Worm (Caenorhabditis elegans) whole organism, L3 larva: ENCODE results near the gene Y55F3BR.11.
"Not testable (repeated sequence)": the region's sequence is repeated elsewhere in the genome, so short reads cannot be mapped to it uniquely, and the experiment has no call there.

ENCODE experiments used
- ama-1 ChIP-seq: fragments of 150-350 bp; optimal IDR thresholded peaks from 2 replicates; lab custom pipeline; 2018
- elt-1 ChIP-seq: fragments of 150-350 bp; optimal IDR thresholded peaks from 2 replicates; lab custom pipeline; 2014; ENCODE audit warnings: missing biosample characterization, missing genetic modification characterization
- lin-15B ChIP-seq: fragments of 150-350 bp; optimal IDR thresholded peaks from 2 replicates; lab custom pipeline; 2014; ENCODE audit warnings: missing biosample characterization, missing genetic modification characterization
- nhr-11 ChIP-seq: fragments of 150-350 bp; optimal IDR thresholded peaks from 2 replicates; lab custom pipeline; 2014; ENCODE audit warnings: missing biosample characterization, missing genetic modification characterization
- nhr-237 ChIP-seq: fragments of 150-350 bp; optimal IDR thresholded peaks from 2 replicates; lab custom pipeline; 2014; ENCODE audit warnings: missing biosample characterization, missing genetic modification characterization
- nhr-25 ChIP-seq: sonication (generic microtip); optimal IDR thresholded peaks from 2 replicates; lab custom pipeline; 2017; ENCODE audit warnings: missing biosample characterization, missing genetic modification characterization
- pha-4 ChIP-seq: fragments of 150-350 bp; optimal IDR thresholded peaks from 2 replicates; lab custom pipeline; 2014; ENCODE audit warnings: missing biosample characterization, missing genetic modification reagents, missing genetic modification characterization
- snpc-4 ChIP-seq: fragments of 150-350 bp; optimal IDR thresholded peaks from 2 replicates; lab custom pipeline; 2014; ENCODE audit warnings: missing biosample characterization, missing genetic modification characterization
- tbx-2 ChIP-seq: sonication (generic microtip); optimal IDR thresholded peaks from 2 replicates; lab custom pipeline; 2016; ENCODE audit warnings: mild to moderate bottlenecking, missing genetic modification characterization, missing compliant biosample characterization
- unc-62 ChIP-seq: fragments of 150-350 bp; sonication (generic microtip); optimal IDR thresholded peaks from 4 replicates; lab custom pipeline; 2014; ENCODE audit warnings: missing biosample characterization, missing genetic modification reagents, missing genetic modification characterization
- ztf-11 ChIP-seq: fragments of 150-350 bp; optimal IDR thresholded peaks from 2 replicates; lab custom pipeline; 2014; ENCODE audit warnings: missing biosample characterization, missing genetic modification characterization

ce11 chrIV:813341-813740, 41.7 kb upstream of the Y55F3BR.11 start:
- TF ChIP-seq ztf-11 (tag; lab: Kevin White, UChicago); unc-62; snpc-4 (tag; lab: Kevin White, UChicago); nhr-11 (tag; lab: Kevin White, UChicago); nhr-25 (tag; lab: Kevin White, UChicago); ama-1 (lab: Kevin White, UChicago); elt-1 (tag; lab: Kevin White, UChicago); pha-4 (tag; lab: Kevin White, UChicago); nhr-237 (tag; lab: Kevin White, UChicago); tbx-2 (tag; lab: Kevin White, UChicago): not testable (repeated sequence)
- peak; percentile 43 for TF ChIP-seq lin-15B (tag; lab: Kevin White, UChicago)
